Worm (Caenorhabditis elegans) whole organism, L1 larva: ENCODE data around the gene C18D11.7.

Experiments used
- C04F5.9 ChIP-seq: sonication (generic microtip); optimal IDR thresholded peaks from 2 replicates; lab custom pipeline; 2016; ENCODE audit warnings: missing genetic modification characterization, missing compliant biosample characterization
- C16A3.4 ChIP-seq: fragments of 150-350 bp; optimal IDR thresholded peaks from 2 replicates; lab custom pipeline; 2014; ENCODE audit warnings: missing biosample characterization, missing genetic modification characterization
- C34B4.2 ChIP-seq: sonication (generic microtip); optimal IDR thresholded peaks from 2 replicates; lab custom pipeline; 2017; ENCODE audit warnings: mild to moderate bottlenecking, missing genetic modification characterization, missing compliant biosample characterization
- F16B12.6 ChIP-seq: fragments of 150-350 bp; optimal IDR thresholded peaks from 2 replicates; lab custom pipeline; 2014; ENCODE audit warnings: missing biosample characterization, missing genetic modification characterization
- Y116A8C.19 ChIP-seq: sonication (generic microtip); optimal IDR thresholded peaks from 2 replicates; lab custom pipeline; 2016; ENCODE audit warnings: missing compliant biosample characterization, missing genetic modification characterization, borderline replicate concordance
- aha-1 ChIP-seq: fragments of 150-350 bp; optimal IDR thresholded peaks from 2 replicates; lab custom pipeline; 2014; ENCODE audit warnings: missing biosample characterization, missing genetic modification characterization
- alr-1 ChIP-seq: fragments of 200-800 bp; sonication (Bioruptor generic); optimal IDR thresholded peaks from 2 replicates; lab custom pipeline; 2018; ENCODE audit warnings: borderline replicate concordance, mild to moderate bottlenecking, missing genetic modification characterization, missing compliant biosample characterization
- ama-1 ChIP-seq: fragments of 150-350 bp; optimal IDR thresholded peaks from 2 replicates; lab custom pipeline; 2014
- blmp-1 ChIP-seq: fragments of 150-350 bp; optimal IDR thresholded peaks from 2 replicates; lab custom pipeline; 2014; ENCODE audit warnings: missing biosample characterization, missing genetic modification characterization
- ceh-8 ChIP-seq: fragments of 200-800 bp; sonication (Bioruptor generic); optimal IDR thresholded peaks from 2 replicates; lab custom pipeline; 2018; ENCODE audit warnings: mild to moderate bottlenecking, missing genetic modification characterization, moderate library complexity, missing compliant biosample characterization
- ceh-82 ChIP-seq, 3 experiments: fragments of 150-350 bp in 1 of 3; sonication (generic microtip) in 2 of 3; optimal IDR thresholded peaks; 2 replicates each; lab custom pipeline; 2014 to 2017; ENCODE audit warnings: missing biosample characterization in 3 of 3, missing genetic modification characterization in 3 of 3
- ceh-88 ChIP-seq: fragments of 200-800 bp; sonication (Bioruptor generic); IDR thresholded peaks from 2 replicates; pipeline ENCODE4 v1.3.6; 2022; ENCODE audit warnings: missing genetic modification characterization, missing compliant biosample characterization
- dpl-1 ChIP-seq, 3 experiments: fragments of 150-350 bp in 2 of 3; sonication (generic microtip) in 1 of 3; optimal IDR thresholded peaks; 2 replicates each; lab custom pipeline; 2014 to 2017; ENCODE audit warnings: missing biosample characterization in 3 of 3, missing genetic modification characterization in 3 of 3, missing genetic modification reagents in 3 of 3
- efl-1 ChIP-seq, 4 experiments: fragments of 150-350 bp; optimal IDR thresholded peaks in 3 of 4; peaks in 1 of 4; 1 replicate in 1 of 4; 2 replicates in 3 of 4; lab custom pipeline; 2014; ENCODE audit warnings: missing biosample characterization in 2 of 4, missing genetic modification characterization in 2 of 4, missing genetic modification reagents in 2 of 4
- efl-3 ChIP-seq: fragments of 200-800 bp; sonication (Bioruptor generic); optimal IDR thresholded peaks from 2 replicates; lab custom pipeline; 2018; ENCODE audit warnings: mild to moderate bottlenecking, missing genetic modification characterization, missing compliant biosample characterization
- egl-13 ChIP-seq: sonication (generic microtip); optimal IDR thresholded peaks from 2 replicates; lab custom pipeline; 2016; ENCODE audit warnings: missing genotype, missing genetic modification reagents, missing genetic modification characterization, missing compliant biosample characterization
- egl-27 ChIP-seq, 2 experiments: fragments of 150-350 bp in 1 of 2; sonication (generic microtip); optimal IDR thresholded peaks; 3 replicates each; lab custom pipeline; 2017 to 2018; ENCODE audit warnings: missing biosample characterization in 2 of 2, missing genetic modification characterization in 2 of 2, missing genetic modification reagents in 2 of 2
- elt-3 ChIP-seq, 6 experiments: fragments of 150-350 bp in 1 of 6; sonication (generic microtip); optimal IDR thresholded peaks; 2 replicates each; lab custom pipeline; 2017 to 2018; ENCODE audit warnings: missing biosample characterization in 6 of 6, missing genetic modification characterization in 6 of 6, inconsistent platforms in 1 of 6
- ets-5 ChIP-seq: fragments of 200-800 bp; sonication (Bioruptor generic); IDR thresholded peaks from 2 replicates; pipeline ENCODE4 v1.3.6; 2022; ENCODE audit warnings: missing genetic modification characterization, missing compliant biosample characterization
- fkh-10 ChIP-seq: sonication (generic microtip); optimal IDR thresholded peaks from 2 replicates; lab custom pipeline; 2017; ENCODE audit warnings: missing biosample characterization, missing genetic modification reagents, missing genetic modification characterization
- fkh-4 ChIP-seq: sonication (generic microtip); optimal IDR thresholded peaks from 2 replicates; lab custom pipeline; 2016; ENCODE audit warnings: missing compliant biosample characterization, missing genetic modification characterization, borderline replicate concordance
- fkh-8 ChIP-seq: sonication (generic microtip); optimal IDR thresholded peaks from 2 replicates; lab custom pipeline; 2016; ENCODE audit warnings: mild to moderate bottlenecking, missing genetic modification characterization, missing compliant biosample characterization
- fos-1 ChIP-seq: fragments of 150-350 bp; optimal IDR thresholded peaks from 2 replicates; lab custom pipeline; 2014; ENCODE audit warnings: missing biosample characterization, missing genetic modification characterization
- grh-1 ChIP-seq: fragments of 200-800 bp; sonication (Bioruptor generic); IDR thresholded peaks from 2 replicates; pipeline ENCODE4 v1.3.6; 2022; ENCODE audit warnings: missing genetic modification reagents, missing genetic modification characterization, missing compliant biosample characterization
- hlh-17 ChIP-seq: fragments of 200-800 bp; sonication (Bioruptor generic); optimal IDR thresholded peaks from 2 replicates; lab custom pipeline; 2018; ENCODE audit warnings: missing genetic modification characterization, mild to moderate bottlenecking, missing compliant biosample characterization, moderate library complexity, borderline replicate concordance
- jun-1 ChIP-seq: fragments of 150-350 bp; optimal IDR thresholded peaks from 2 replicates; lab custom pipeline; 2014; ENCODE audit warnings: missing biosample characterization, missing genetic modification reagents, missing genetic modification characterization
- lin-13 ChIP-seq: fragments of 150-350 bp; optimal IDR thresholded peaks from 2 replicates; lab custom pipeline; 2014; ENCODE audit warnings: missing biosample characterization, missing genetic modification reagents, missing genetic modification characterization
- lin-14 ChIP-seq: fragments of 200-800 bp; sonication (Bioruptor generic); optimal IDR thresholded peaks from 2 replicates; lab custom pipeline; 2018; ENCODE audit warnings: mild to moderate bottlenecking, missing genetic modification characterization, moderate library complexity, missing compliant biosample characterization
- lir-3 ChIP-seq: sonication (generic microtip); optimal IDR thresholded peaks from 2 replicates; lab custom pipeline; 2016; ENCODE audit warnings: mild to moderate bottlenecking, missing genetic modification characterization, moderate library complexity, missing compliant biosample characterization; ENCODE audit not compliant: poor library complexity
- mab-9 ChIP-seq: fragments of 200-800 bp; sonication (Bioruptor generic); IDR thresholded peaks from 2 replicates; pipeline ENCODE4 v1.3.6; 2022; ENCODE audit warnings: missing genetic modification reagents, missing genetic modification characterization, missing compliant biosample characterization
- mef-2 ChIP-seq: fragments of 150-350 bp; optimal IDR thresholded peaks from 2 replicates; lab custom pipeline; 2014; ENCODE audit warnings: missing biosample characterization, missing genetic modification characterization
- nhr-19 ChIP-seq: fragments of 200-800 bp; sonication (Bioruptor generic); conservative IDR thresholded peaks from 2 replicates; pipeline ENCODE4 v1.3.6; 2022; ENCODE audit warnings: missing genetic modification characterization, missing compliant biosample characterization
- nhr-28 ChIP-seq: fragments of 150-350 bp; optimal IDR thresholded peaks from 2 replicates; lab custom pipeline; 2014; ENCODE audit warnings: missing biosample characterization, missing genetic modification characterization
- nhr-77 ChIP-seq: fragments of 150-350 bp; optimal IDR thresholded peaks from 2 replicates; lab custom pipeline; 2014; ENCODE audit warnings: missing biosample characterization, missing genetic modification characterization
- nhr-85 ChIP-seq: sonication (generic microtip); peaks from one replicate; lab custom pipeline; 2016; ENCODE audit warnings: missing genetic modification characterization, inconsistent platforms, missing compliant biosample characterization
- nhr-90 ChIP-seq: sonication (generic microtip); optimal IDR thresholded peaks from 2 replicates; lab custom pipeline; 2016; ENCODE audit warnings: mild to moderate bottlenecking, missing genetic modification characterization, missing compliant biosample characterization; ENCODE audit not compliant: poor library complexity
- pag-3 ChIP-seq: sonication (generic microtip); optimal IDR thresholded peaks from 2 replicates; lab custom pipeline; 2017; ENCODE audit warnings: missing genetic modification characterization, mild to moderate bottlenecking, missing compliant biosample characterization, antibody characterized with exemption, borderline replicate concordance; ENCODE audit not compliant: insufficient read depth
- pax-3 ChIP-seq: fragments of 200-800 bp; sonication (Bioruptor generic); optimal IDR thresholded peaks from 2 replicates; lab custom pipeline; 2018; ENCODE audit warnings: mild to moderate bottlenecking, missing genetic modification characterization, moderate library complexity, missing compliant biosample characterization
- rnt-1 ChIP-seq: sonication (generic microtip); optimal IDR thresholded peaks from 2 replicates; lab custom pipeline; 2016; ENCODE audit warnings: mild to moderate bottlenecking, missing genetic modification characterization, moderate library complexity, missing compliant biosample characterization
- sox-4 ChIP-seq: sonication (generic microtip); optimal IDR thresholded peaks from 2 replicates; lab custom pipeline; 2016; ENCODE audit warnings: missing genetic modification characterization, missing compliant biosample characterization
- sup-37 ChIP-seq: fragments of 200-800 bp; sonication (Bioruptor generic); optimal IDR thresholded peaks from 2 replicates; lab custom pipeline; 2018; ENCODE audit warnings: mild to moderate bottlenecking, missing genetic modification characterization, missing compliant biosample characterization
- swsn-7 ChIP-seq: sonication (generic microtip); optimal IDR thresholded peaks from 2 replicates; lab custom pipeline; 2016; ENCODE audit warnings: missing genetic modification characterization, missing compliant biosample characterization
- tlp-1 ChIP-seq: fragments of 150-350 bp; optimal IDR thresholded peaks from 2 replicates; lab custom pipeline; 2014; ENCODE audit warnings: missing biosample characterization, missing genetic modification characterization
- unc-30 ChIP-seq: sonication (generic microtip); optimal IDR thresholded peaks from 2 replicates; lab custom pipeline; 2017; ENCODE audit warnings: missing biosample characterization, missing genetic modification characterization
- unc-98 ChIP-seq: fragments of 200-800 bp; sonication (Bioruptor generic); IDR thresholded peaks from 2 replicates; pipeline ENCODE4 v1.3.6; 2022; ENCODE audit warnings: missing genetic modification characterization, missing compliant biosample characterization
- vab-15 ChIP-seq: sonication (generic microtip); optimal IDR thresholded peaks from 2 replicates; lab custom pipeline; 2017; ENCODE audit warnings: missing genotype, mild to moderate bottlenecking, missing genetic modification characterization, missing compliant biosample characterization
- xbp-1 ChIP-seq: sonication (generic microtip); optimal IDR thresholded peaks from 2 replicates; lab custom pipeline; 2016; ENCODE audit warnings: missing genetic modification characterization, missing compliant biosample characterization
- ztf-11 ChIP-seq, 2 experiments: sonication (generic microtip); optimal IDR thresholded peaks; 2 replicates each; lab custom pipeline; 2016 to 2017; ENCODE audit warnings: missing genetic modification characterization in 2 of 2, missing biosample characterization in 1 of 2, missing compliant biosample characterization in 1 of 2
- ztf-4 ChIP-seq: fragments of 150-350 bp; optimal IDR thresholded peaks from 2 replicates; lab custom pipeline; 2014; ENCODE audit warnings: missing biosample characterization, missing genetic modification characterization

The C18D11.7 gene

ce11 chrIII:11777321-11777720 lies 29.3 kb downstream of the C18D11.7 start, which contains the start of gene mdt-21:
Gene mdt-21 (plus strand): TSS chrIII:11777621.
- TF ChIP-seq ceh-88 (GFP tag; lab: Robert Waterston, UW): no peak
- no peak for TF ChIP-seq egl-13

- no peak for TF ChIP-seq tlp-1 (tag; lab: Kevin White, UChicago)
- TF ChIP-seq dpl-1 (GFP tag; optimal IDR thresholded peaks at IDR 0.05; lab: Kevin White, UChicago): peak; percentile 55 to 72 (median 69)
- no peak for TF ChIP-seq lir-3 (tag; lab: Kevin White, UChicago)
- TF ChIP-seq fos-1 (tag; lab: Kevin White, UChicago): no peak
- TF ChIP-seq fkh-8 (tag; lab: Kevin White, UChicago): no peak
- TF ChIP-seq nhr-28 (tag; lab: Kevin White, UChicago): no peak
- TF ChIP-seq aha-1: no peak
- peak; percentile 75 for TF ChIP-seq xbp-1
- 0 out of 2 replicates have a peak, but pooled peaks have one; percentile 21 for TF ChIP-seq ceh-88 (GFP tag; lab: Robert Waterston, UW)
- no peak for TF ChIP-seq unc-30 (tag; lab: Kevin White, UChicago)
- no peak for TF ChIP-seq Y116A8C.19 (tag; lab: Kevin White, UChicago)
- no peak for TF ChIP-seq grh-1
- TF ChIP-seq efl-1 (optimal IDR thresholded peaks at IDR 0.05; lab: Kevin White, UChicago): peak; percentile 57 to 70
- peak; percentile 68 to 94 for TF ChIP-seq efl-1 (GFP tag; optimal IDR thresholded peaks at IDR 0.05 in 1 of 2; lab: Kevin White, UChicago)
- peak in 2 of 6 experiments; percentile 25 to 29 for TF ChIP-seq elt-3 (tag; optimal IDR thresholded peaks at IDR 0.05; lab: Kevin White, UChicago)
- no peak for TF ChIP-seq C34B4.2 (tag; lab: Kevin White, UChicago)
- TF ChIP-seq C16A3.4 (tag; lab: Kevin White, UChicago): peak; percentile 14
- TF ChIP-seq mab-9 (GFP tag; lab: Robert Waterston, UW): no peak
- TF ChIP-seq nhr-19 (GFP tag; lab: Robert Waterston, UW): no peak
- TF ChIP-seq fkh-10: no peak
- no peak for TF ChIP-seq pax-3 (tag; lab: Kevin White, UChicago)
- no peak for TF ChIP-seq fkh-4 (tag; lab: Kevin White, UChicago)
- no peak for TF ChIP-seq nhr-85 (tag; lab: Kevin White, UChicago)
- TF ChIP-seq F16B12.6: peak; percentile 96
- TF ChIP-seq ets-5 (GFP tag; lab: Robert Waterston, UW): no peak
- TF ChIP-seq nhr-90: no peak
- TF ChIP-seq efl-3 (GFP tag; lab: Kevin White, UChicago): no peak
- TF ChIP-seq sox-4 (tag; lab: Kevin White, UChicago): no peak
- TF ChIP-seq pag-3 (tag; lab: Kevin White, UChicago): no peak
- peak; percentile 21 to 55 (median 53) for TF ChIP-seq ceh-82 (tag; optimal IDR thresholded peaks at IDR 0.05; lab: Kevin White, UChicago)
- TF ChIP-seq swsn-7 (tag; lab: Kevin White, UChicago): no peak
- no peak for TF ChIP-seq vab-15 (tag; lab: Kevin White, UChicago)
- TF ChIP-seq ztf-11 (tag; optimal IDR thresholded peaks at IDR 0.05; lab: Kevin White, UChicago): no peak
- no peak for TF ChIP-seq mef-2 (tag; lab: Kevin White, UChicago)
- TF ChIP-seq ztf-4 (tag; lab: Kevin White, UChicago): no peak
- TF ChIP-seq ama-1 (lab: Kevin White, UChicago): no peak
- TF ChIP-seq ceh-8 (GFP tag; lab: Kevin White, UChicago): no peak
- TF ChIP-seq nhr-77: no peak
- TF ChIP-seq jun-1 (tag; lab: Kevin White, UChicago): no peak
- no peak for TF ChIP-seq lin-14 (GFP tag; lab: Kevin White, UChicago)
- TF ChIP-seq unc-98 (GFP tag; lab: Robert Waterston, UW): no peak
- TF ChIP-seq sup-37 (GFP tag; lab: Kevin White, UChicago): no peak
- no peak for TF ChIP-seq C04F5.9 (tag; lab: Kevin White, UChicago)
- TF ChIP-seq blmp-1 (tag; lab: Kevin White, UChicago): peak; percentile 98
- no peak for TF ChIP-seq lin-13 (GFP tag; lab: Kevin White, UChicago)
- no peak for TF ChIP-seq rnt-1 (tag; lab: Kevin White, UChicago)
- no peak for TF ChIP-seq alr-1 (tag; lab: Kevin White, UChicago)
- no peak for TF ChIP-seq egl-27 (tag; optimal IDR thresholded peaks at IDR 0.05; lab: Kevin White, UChicago)
- no peak for TF ChIP-seq hlh-17 (GFP tag; lab: Kevin White, UChicago)
Observed at ce11 chrIII:11774508-11775000, 32.0 kb downstream of the C18D11.7 start, which contains the start of gene immp-1. Gene immp-1 (plus strand): TSS chrIII:11774950.
